Fruit fly (Drosophila melanogaster) whole organism, wandering third instar larva: ENCODE data around the gene kra.
A peak's percentile ranks its signal among the peaks of the same experiment; 100 is the strongest.

Experiments used
- Abd-B ChIP-seq: fragments of >200 bp; optimal IDR thresholded peaks from 2 replicates; lab custom pipeline; 2017; ENCODE audit warnings: missing biosample characterization, missing genetic modification characterization
- CG32264 ChIP-seq: fragments of 200-800 bp; sonication (Bioruptor generic); optimal IDR thresholded peaks from 2 replicates; lab custom pipeline; 2016; ENCODE audit warnings: missing biosample characterization, missing genetic modification characterization
- CG9705 ChIP-seq: fragments of 200-800 bp; sonication (Bioruptor generic); optimal IDR thresholded peaks from 2 replicates; lab custom pipeline; 2018; ENCODE audit warnings: missing biosample characterization, mild to moderate bottlenecking, missing genetic modification characterization
- CrebA ChIP-seq: fragments of 200-800 bp; sonication (Bioruptor generic); optimal IDR thresholded peaks from 2 replicates; lab custom pipeline; 2016; ENCODE audit warnings: missing biosample characterization, mild to moderate bottlenecking, missing genetic modification characterization, borderline replicate concordance
- Dfd ChIP-seq: fragments of >200 bp; optimal IDR thresholded peaks from 2 replicates; lab custom pipeline; 2017; ENCODE audit warnings: missing biosample characterization, missing genetic modification characterization
- Dif ChIP-seq: fragments of 200-275, 200-300 bp; sonication (Bioruptor generic); optimal IDR thresholded peaks from 2 replicates; lab custom pipeline; 2018; ENCODE audit warnings: missing biosample characterization, missing genetic modification characterization; ENCODE audit not compliant: partially characterized antibody
- GATAd ChIP-seq: sonication (Bioruptor generic); optimal IDR thresholded peaks from 2 replicates; lab custom pipeline; 2016; ENCODE audit warnings: missing biosample characterization, missing genetic modification characterization
- HLH106 ChIP-seq: fragments of 200-800 bp; optimal IDR thresholded peaks from 3 replicates; lab custom pipeline; 2019; ENCODE audit warnings: missing biosample characterization, mild to moderate bottlenecking, missing genetic modification characterization, moderate library complexity
- Hnf4 ChIP-seq: fragments of 200-800 bp; sonication (Bioruptor generic); optimal IDR thresholded peaks from 2 replicates; lab custom pipeline; 2016; ENCODE audit warnings: missing biosample characterization, mild to moderate bottlenecking, missing genetic modification characterization
- Hr83 ChIP-seq: fragments of 200-300 bp; sonication (Bioruptor generic); optimal IDR thresholded peaks from 2 replicates; lab custom pipeline; 2016; ENCODE audit warnings: missing biosample characterization, mild to moderate bottlenecking, missing genetic modification characterization, moderate library complexity; ENCODE audit not compliant: poor library complexity, severe bottlenecking
- Jra ChIP-seq: sonication (Bioruptor generic); optimal IDR thresholded peaks from 2 replicates; lab custom pipeline; 2016; ENCODE audit warnings: missing biosample characterization, missing genetic modification characterization
- Mio ChIP-seq: sonication (Bioruptor generic); optimal IDR thresholded peaks from 2 replicates; lab custom pipeline; 2016; ENCODE audit warnings: missing biosample characterization, missing genetic modification characterization
- Myc ChIP-seq: fragments of >200 bp; optimal IDR thresholded peaks from 2 replicates; lab custom pipeline; 2017
- N ChIP-seq: fragments of >200 bp; optimal IDR thresholded peaks from 2 replicates; lab custom pipeline; 2018; ENCODE audit warnings: missing biosample characterization, missing external identifiers, missing genetic modification characterization
- OdsH ChIP-seq: fragments of 200-800 bp; sonication (Bioruptor generic); optimal IDR thresholded peaks from 2 replicates; lab custom pipeline; 2016; ENCODE audit warnings: missing biosample characterization, mild to moderate bottlenecking, missing genetic modification characterization
- Rel ChIP-seq, 2 experiments: fragments of 200-800 bp; sonication (Bioruptor generic) in 1 of 2; optimal IDR thresholded peaks; 2 replicates in 1 of 2; 3 replicates in 1 of 2; lab custom pipeline; 2016 to 2019; ENCODE audit warnings: mild to moderate bottlenecking in 2 of 2, missing biosample characterization in 2 of 2, missing genetic modification characterization in 2 of 2, moderate library complexity in 1 of 2
- Sp1 ChIP-seq: fragments of 200-800 bp; sonication (Bioruptor generic); optimal IDR thresholded peaks from 3 replicates; lab custom pipeline; 2019; ENCODE audit warnings: missing biosample characterization, mild to moderate bottlenecking, missing genetic modification characterization, moderate library complexity
- Vsx2 ChIP-seq: fragments of 200-300, 225-300 bp; sonication (Bioruptor generic); optimal IDR thresholded peaks from 2 replicates; lab custom pipeline; 2018; ENCODE audit warnings: missing biosample characterization, missing genetic modification characterization; ENCODE audit not compliant: partially characterized antibody
- br ChIP-seq: fragments of 200-800 bp; sonication (Bioruptor generic); optimal IDR thresholded peaks from 2 replicates; lab custom pipeline; 2016; ENCODE audit warnings: missing biosample characterization, missing genetic modification characterization
- dl ChIP-seq, 2 experiments: fragments of 175-275, 200-275 bp in 1 of 2; fragments of 200-275 bp in 1 of 2; sonication (Bioruptor generic); optimal IDR thresholded peaks; lab custom pipeline; 2018; ENCODE audit warnings: mild to moderate bottlenecking in 2 of 2, missing biosample characterization in 2 of 2, missing genetic modification characterization in 2 of 2, moderate library complexity in 2 of 2; ENCODE audit not compliant: partially characterized antibody in 2 of 2, insufficient read depth in 1 of 2
- dmrt93B ChIP-seq: fragments of 200-800 bp; sonication (Bioruptor generic); optimal IDR thresholded peaks from 2 replicates; lab custom pipeline; 2018; ENCODE audit warnings: missing biosample characterization, mild to moderate bottlenecking, missing genetic modification characterization
- dsf ChIP-seq: sonication (Bioruptor generic); optimal IDR thresholded peaks from 2 replicates; lab custom pipeline; 2016; ENCODE audit warnings: missing biosample characterization, missing genetic modification characterization, borderline replicate concordance
- ey ChIP-seq: fragments of 200-800 bp; sonication (Bioruptor generic); optimal IDR thresholded peaks from 2 replicates; lab custom pipeline; 2016; ENCODE audit warnings: missing biosample characterization, missing genetic modification characterization
- foxo ChIP-seq, 2 experiments: fragments of 200-800 bp; sonication (Bioruptor generic); optimal IDR thresholded peaks; 2 replicates in 1 of 2; 3 replicates in 1 of 2; lab custom pipeline; 2016 to 2017; ENCODE audit warnings: missing biosample characterization in 2 of 2, missing genetic modification characterization in 2 of 2
- fru ChIP-seq: fragments of 200-800 bp; sonication (Bioruptor generic); optimal IDR thresholded peaks from 3 replicates; lab custom pipeline; 2016; ENCODE audit warnings: missing biosample characterization, mild to moderate bottlenecking, missing genetic modification characterization
- h ChIP-seq: fragments of 200-800 bp; sonication (Bioruptor generic); optimal IDR thresholded peaks from 3 replicates; lab custom pipeline; 2016; ENCODE audit warnings: missing biosample characterization, mild to moderate bottlenecking, missing genetic modification characterization
- jim ChIP-seq: fragments of 175-275, 200-325 bp; sonication (Bioruptor generic); optimal IDR thresholded peaks from 2 replicates; lab custom pipeline; 2016; ENCODE audit warnings: missing biosample characterization, mild to moderate bottlenecking, missing genetic modification characterization
- lola ChIP-seq: fragments of >200 bp; optimal IDR thresholded peaks from 2 replicates; lab custom pipeline; 2017; ENCODE audit warnings: missing biosample characterization, missing genetic modification characterization
- pan ChIP-seq: fragments of >200 bp; optimal IDR thresholded peaks from 2 replicates; lab custom pipeline; 2017
- psq ChIP-seq: fragments of 200-800 bp; sonication (Bioruptor generic); optimal IDR thresholded peaks from 3 replicates; lab custom pipeline; 2017; ENCODE audit warnings: missing biosample characterization, mild to moderate bottlenecking, missing genetic modification characterization, moderate library complexity
- rgr ChIP-seq: fragments of 200-800 bp; sonication (Bioruptor generic); optimal IDR thresholded peaks from 3 replicates; lab custom pipeline; 2016; ENCODE audit warnings: missing biosample characterization, mild to moderate bottlenecking, missing genetic modification characterization
- sage ChIP-seq: fragments of 200-800 bp; sonication (Bioruptor generic); optimal IDR thresholded peaks from 2 replicates; lab custom pipeline; 2016; ENCODE audit warnings: missing biosample characterization, mild to moderate bottlenecking, missing genetic modification characterization
- sv ChIP-seq: fragments of 200-800 bp; sonication (Bioruptor generic); optimal IDR thresholded peaks from 3 replicates; lab custom pipeline; 2016; ENCODE audit warnings: missing biosample characterization, missing genetic modification characterization
- tai ChIP-seq: sonication (Bioruptor generic); optimal IDR thresholded peaks from 2 replicates; lab custom pipeline; 2016; ENCODE audit warnings: missing biosample characterization, missing genetic modification characterization
- usp ChIP-seq: fragments of >200 bp; optimal IDR thresholded peaks from 2 replicates; lab custom pipeline; 2017; ENCODE audit warnings: missing biosample characterization, missing genetic modification characterization
- woc ChIP-seq: sonication (Bioruptor generic); optimal IDR thresholded peaks from 2 replicates; lab custom pipeline; 2016; ENCODE audit warnings: missing biosample characterization, mild to moderate bottlenecking, missing genetic modification characterization

kra gene

DNA sequence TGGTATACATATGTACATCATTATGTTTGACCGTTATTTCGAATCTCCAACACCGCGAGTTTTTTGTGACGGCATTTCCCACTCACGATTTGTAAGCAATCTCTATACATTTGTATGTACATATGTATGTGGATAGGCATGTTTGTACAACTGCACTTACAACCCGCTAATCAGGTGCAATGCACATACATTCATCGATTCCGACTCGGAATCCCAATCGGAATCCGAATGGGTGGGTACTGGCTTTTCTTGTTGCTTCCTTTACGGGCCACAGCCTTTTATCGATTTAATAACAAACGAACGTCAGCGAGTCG lies 29.5 kb downstream of the kra start:
- TF ChIP-seq lola (GFP tag; lab: Kevin White, UChicago) (no peak), CrebA (GFP tag; lab: Kevin White, UChicago) (no peak), ey (GFP tag; lab: Kevin White, UChicago) (no peak)

DNA sequence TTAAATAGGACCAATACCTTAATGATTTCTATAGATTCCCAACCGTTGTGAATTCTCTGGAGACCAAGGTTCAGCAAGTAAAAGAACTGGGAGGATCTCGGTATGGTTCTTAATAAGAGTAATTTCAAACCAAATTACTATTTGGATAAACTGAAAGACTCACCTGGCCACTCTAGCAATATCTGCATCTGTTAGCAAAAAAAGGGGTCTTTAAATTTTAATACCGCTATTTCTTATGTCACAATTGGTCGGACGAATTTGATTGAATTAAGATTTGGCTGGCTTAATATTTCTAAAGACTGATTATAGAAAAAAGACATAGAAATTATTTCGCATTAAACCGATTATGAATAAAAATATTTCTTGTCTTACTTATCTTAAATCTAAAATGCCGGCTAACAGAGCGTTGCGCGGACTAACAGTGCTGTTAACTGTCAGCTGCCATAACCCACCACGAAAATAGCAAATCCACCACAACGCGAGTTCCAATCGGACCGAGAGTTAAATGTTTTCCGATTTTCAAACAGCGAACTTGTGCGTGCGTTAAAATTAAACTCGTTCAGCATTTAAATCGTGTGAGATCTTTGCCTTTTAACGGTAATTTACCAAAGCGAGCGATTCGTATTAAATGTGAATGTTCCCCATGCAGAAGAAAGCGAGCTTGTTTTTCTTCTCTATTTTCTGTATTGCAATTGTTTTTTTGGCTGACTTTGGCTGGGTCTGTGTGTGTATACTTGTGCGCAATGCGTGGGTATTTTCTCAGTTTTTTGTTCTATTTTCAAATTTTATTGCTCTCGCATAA lies 30.1 kb downstream of the kra start, which contains the start of gene CRMP:
Gene CRMP, plus strand, starts transcription at position 474 of the 802 bp plus-strand sequence.
- TF ChIP-seq Sp1 (GFP tag; lab: Kevin White, UChicago) (no peak), ey (GFP tag; lab: Kevin White, UChicago) (no peak), foxo (GFP tag; optimal IDR thresholded peaks at IDR 0.05; lab: Kevin White, UChicago) (peak in 1 of 2 experiments; percentile 11)
- TF ChIP-seq, all 38 proteins: peak for 1

DNA sequence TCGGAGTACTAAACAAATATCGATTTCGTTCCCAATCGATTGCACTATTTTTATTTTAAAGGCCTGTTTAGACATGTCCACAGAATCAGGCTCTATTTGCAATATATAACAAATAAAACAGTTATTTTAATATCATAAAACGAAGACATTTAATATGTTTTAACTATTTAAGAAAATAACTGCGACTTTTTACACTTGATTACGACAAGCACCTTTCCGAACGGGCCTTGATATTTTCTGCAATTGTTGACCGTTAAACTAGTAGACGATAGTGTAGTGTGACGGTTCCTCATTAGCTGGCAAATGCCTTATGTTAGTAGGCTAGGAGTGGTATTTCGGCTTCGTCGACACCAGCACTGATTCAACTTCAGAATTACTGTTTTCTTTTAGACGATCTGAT lies 32.3 kb downstream of the kra start, which contains the start of the genes CG2931 and Rheb:
Gene CG2931, minus strand, starts transcription at position 26 of the 400 bp plus-strand sequence.
Gene Rheb, plus strand, starts transcription at position 332 of the 400 bp plus-strand sequence.
- TF ChIP-seq Vsx2 (GFP tag; lab: Kevin White, UChicago) = no peak
- peak; percentile 59 for TF ChIP-seq rgr (GFP tag; lab: Kevin White, UChicago)
- TF ChIP-seq lola (GFP tag; lab: Kevin White, UChicago) = no peak
- peak; percentile 46 for TF ChIP-seq CG9705 (GFP tag; lab: Kevin White, UChicago)
- peak; percentile 67 for TF ChIP-seq br (GFP tag; lab: Kevin White, UChicago)
- TF ChIP-seq foxo (GFP tag; optimal IDR thresholded peaks at IDR 0.05; lab: Kevin White, UChicago) = peak in 1 of 2 experiments; percentile 71
- TF ChIP-seq Rel (GFP tag; optimal IDR thresholded peaks at IDR 0.05; lab: Kevin White, UChicago) = no peak
- peak; percentile 13 for TF ChIP-seq Rel (tag; optimal IDR thresholded peaks at IDR 0.05; lab: Kevin White, UChicago)
- no peak for TF ChIP-seq usp
- no peak for TF ChIP-seq pan
- TF ChIP-seq jim (GFP tag; lab: Kevin White, UChicago) = no peak
- peak; percentile 79 for TF ChIP-seq woc
- TF ChIP-seq sage = no peak
- TF ChIP-seq dsf = peak; percentile 33
- peak; percentile 44 for TF ChIP-seq fru (GFP tag; lab: Kevin White, UChicago)
- TF ChIP-seq ey (GFP tag; lab: Kevin White, UChicago) = peak; percentile 52
- peak; percentile 24 for TF ChIP-seq OdsH
- TF ChIP-seq sv (GFP tag; lab: Kevin White, UChicago) = peak; percentile 66
- TF ChIP-seq Hr83 (GFP tag; lab: Kevin White, UChicago) = peak; percentile 27
- TF ChIP-seq Dfd = no peak
- TF ChIP-seq h (GFP tag; lab: Kevin White, UChicago) = peak; percentile 69
- TF ChIP-seq Hnf4 (GFP tag; lab: Kevin White, UChicago) = peak; percentile 69
- peak; percentile 40 for TF ChIP-seq psq (GFP tag; lab: Kevin White, UChicago)
- no peak for TF ChIP-seq dl (GFP tag; optimal IDR thresholded peaks at IDR 0.05; lab: Kevin White, UChicago; ENCODE audit: insufficient read depth in 1 of 2, partially characterized antibody in 2 of 2)
- no peak for TF ChIP-seq Abd-B
- peak; percentile 43 for TF ChIP-seq Jra (GFP tag; lab: Kevin White, UChicago)
- no peak for TF ChIP-seq dmrt93B
- no peak for TF ChIP-seq N
- no peak for TF ChIP-seq Dif (GFP tag; lab: Kevin White, UChicago)
- no peak for TF ChIP-seq CG32264 (GFP tag; lab: Kevin White, UChicago)
- TF ChIP-seq Sp1 (GFP tag; lab: Kevin White, UChicago) = peak; percentile 34
- TF ChIP-seq HLH106 (tag; lab: Kevin White, UChicago) = peak; percentile 68
- TF ChIP-seq, all 38 proteins: peak for 18

- TF ChIP-seq dmrt93B (no peak), rgr (GFP tag; lab: Kevin White, UChicago) (peak; percentile 86), usp (no peak), dl (GFP tag; optimal IDR thresholded peaks at IDR 0.05; lab: Kevin White, UChicago; ENCODE audit: insufficient read depth in 1 of 2, partially characterized antibody in 2 of 2) (no peak), jim (GFP tag; lab: Kevin White, UChicago) (no peak), sv (GFP tag; lab: Kevin White, UChicago) (peak; percentile 70), HLH106 (tag; lab: Kevin White, UChicago) (peak; percentile 72), CrebA (GFP tag; lab: Kevin White, UChicago) (no peak), Myc (lab: Kevin White, UChicago) (no peak), ey (GFP tag; lab: Kevin White, UChicago) (peak; percentile 83), Hnf4 (GFP tag; lab: Kevin White, UChicago) (peak; percentile 78), pan (no peak), h (GFP tag; lab: Kevin White, UChicago) (peak; percentile 93), Vsx2 (GFP tag; lab: Kevin White, UChicago) (no peak), Mio (GFP tag; lab: Kevin White, UChicago) (no peak), Rel (GFP tag; optimal IDR thresholded peaks at IDR 0.05; lab: Kevin White, UChicago) (peak; percentile 26), Rel (tag; optimal IDR thresholded peaks at IDR 0.05; lab: Kevin White, UChicago) (no peak), Dif (GFP tag; lab: Kevin White, UChicago) (no peak), CG32264 (GFP tag; lab: Kevin White, UChicago) (peak; percentile 43), OdsH (peak; percentile 80), foxo (GFP tag; optimal IDR thresholded peaks at IDR 0.05; lab: Kevin White, UChicago) (peak; percentile 68 to 84), N (no peak), tai (no peak), lola (GFP tag; lab: Kevin White, UChicago) (no peak), Jra (GFP tag; lab: Kevin White, UChicago) (peak; percentile 61), Sp1 (GFP tag; lab: Kevin White, UChicago) (peak; percentile 74), sage (no peak), fru (GFP tag; lab: Kevin White, UChicago) (no peak), CG9705 (GFP tag; lab: Kevin White, UChicago) (no peak), br (GFP tag; lab: Kevin White, UChicago) (peak; percentile 88), psq (GFP tag; lab: Kevin White, UChicago) (peak; percentile 64), GATAd (GFP tag; lab: Kevin White, UChicago) (no peak), dsf (no peak)
Observed at dm6 chr3R:5565623-5566022, 35.3 kb downstream of the kra start.
